Worm (Caenorhabditis elegans) whole organism, early embryonic: Measurements from ENCODE around the gene math-33.

ENCODE experiments used
- aly-1 ChIP-seq: sonication (generic microtip); optimal IDR thresholded peaks from 2 replicates; lab custom pipeline; 2016; ENCODE audit warnings: missing genetic modification characterization, missing compliant biosample characterization
- ama-1 ChIP-seq: fragments of 150-350 bp; optimal IDR thresholded peaks from 2 replicates; lab custom pipeline; 2014
- ceh-13 ChIP-seq: fragments of 200-800 bp; sonication (Bioruptor generic); optimal IDR thresholded peaks from 2 replicates; lab custom pipeline; 2018; ENCODE audit warnings: mild to moderate bottlenecking, missing genetic modification characterization, missing compliant biosample characterization
- flt-1 ChIP-seq: fragments of 200-800 bp; sonication (Bioruptor generic); IDR thresholded peaks from 2 replicates; pipeline ENCODE4 v1.3.6; 2022; ENCODE audit warnings: missing genetic modification characterization, missing compliant biosample characterization
- pes-1 ChIP-seq: fragments of 200-800 bp; sonication (Bioruptor generic); IDR thresholded peaks from 2 replicates; pipeline ENCODE4 v1.3.6; 2022; ENCODE audit warnings: missing genetic modification reagents, missing genetic modification characterization, missing compliant biosample characterization
- scrt-1 ChIP-seq: fragments of 200-800 bp; sonication (Bioruptor generic); IDR thresholded peaks from 2 replicates; pipeline ENCODE4 v1.3.6; 2022; ENCODE audit warnings: missing genetic modification characterization, missing compliant biosample characterization
- tbx-37 ChIP-seq: fragments of 200-800 bp; sonication (Bioruptor generic); conservative IDR thresholded peaks from 2 replicates; pipeline ENCODE4 v1.3.6; 2022; ENCODE audit warnings: missing genetic modification reagents, missing genetic modification characterization, missing compliant biosample characterization
- tra-4 ChIP-seq: sonication (generic microtip); optimal IDR thresholded peaks from 2 replicates; lab custom pipeline; 2017; ENCODE audit warnings: missing genetic modification characterization, missing compliant biosample characterization

- TF ChIP-seq ama-1 (lab: Kevin White, UChicago) (no peak), tbx-37 (GFP tag; lab: Robert Waterston, UW) (no peak), tra-4 (tag; lab: Kevin White, UChicago) (no peak), scrt-1 (GFP tag; lab: Robert Waterston, UW) (no peak), flt-1 (GFP tag; lab: Robert Waterston, UW) (no peak), pes-1 (no peak), ceh-13 (GFP tag; lab: Kevin White, UChicago) (no peak), aly-1 (tag; lab: Kevin White, UChicago) (no peak)
These were observed 18.1 kb downstream of the math-33 start for ce11 chrV:11131801-11132200.
